Worm (Caenorhabditis elegans): ENCODE measurements around the gene T25B2.3.

Gene T25B2.3

ce11 chrX:6169252-6169651 lies 6.7 kb upstream of the T25B2.3 start, which contains the start of gene T25B2.2 (continued):
- TF ChIP-seq T26A8.4 (GFP tag; IDR thresholded peaks at IDR 0.05) = no peak
- TF ChIP-seq daf-19 (GFP tag; conservative IDR thresholded peaks at IDR 0.05) = no peak
- no peak for TF ChIP-seq snpc-1.2 (GFP tag; IDR thresholded peaks at IDR 0.05)
- TF ChIP-seq php-3 (GFP tag; IDR thresholded peaks at IDR 0.05) = peak; percentile 93
- no peak for TF ChIP-seq ZK337.2 (GFP tag; IDR thresholded peaks at IDR 0.05)
- no peak for TF ChIP-seq ceh-44 (GFP tag; IDR thresholded peaks at IDR 0.05)
- TF ChIP-seq vab-7 (GFP tag; IDR thresholded peaks at IDR 0.05) = no peak
- no peak for TF ChIP-seq tag-97 (GFP tag; IDR thresholded peaks at IDR 0.05)
- no peak for TF ChIP-seq F26F4.8 (GFP tag; conservative IDR thresholded peaks at IDR 0.05)
- no peak for TF ChIP-seq lin-39 (tag; optimal IDR thresholded peaks at IDR 0.05)
- no peak for TF ChIP-seq mxl-3 (GFP tag; optimal IDR thresholded peaks at IDR 0.05)

DNA sequence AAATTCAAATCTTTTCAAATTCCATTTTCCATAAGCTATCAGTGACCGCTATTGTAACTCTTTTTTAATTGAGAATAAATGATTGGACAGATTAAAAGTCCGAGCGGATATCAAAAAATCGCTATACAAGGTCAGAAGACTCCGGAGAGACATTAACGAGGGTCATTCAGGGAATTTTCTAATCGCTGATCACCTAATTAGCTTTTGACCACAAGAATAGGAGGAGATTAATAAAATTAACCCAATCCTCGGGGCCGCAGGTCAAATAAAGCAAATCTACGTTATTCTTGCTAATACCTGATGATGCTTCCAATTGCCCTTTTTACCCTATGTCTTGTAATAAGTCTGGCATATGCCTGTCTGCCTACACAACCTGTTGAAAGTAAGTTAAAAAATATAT lies 2.3 kb upstream of the T25B2.3 start, which contains the start of gene T25B2.1:
Gene T25B2.1, plus strand, starts transcription at position 301 of the 400 bp plus-strand sequence.
- TF ChIP-seq nhr-6 (tag; optimal IDR thresholded peaks at IDR 0.05) (no peak), zfp-2 (tag; optimal IDR thresholded peaks at IDR 0.05) (no peak), lir-3 (tag; optimal IDR thresholded peaks at IDR 0.05) (no peak), hmg-1.1 (GFP tag; IDR thresholded peaks at IDR 0.05) (no peak), aly-2 (tag; optimal IDR thresholded peaks at IDR 0.05) (no peak)

- TF ChIP-seq dpl-1 (GFP tag; optimal IDR thresholded peaks at IDR 0.05) (no peak), madf-9 (GFP tag; conservative IDR thresholded peaks at IDR 0.05) (no peak), tag-97 (GFP tag; IDR thresholded peaks at IDR 0.05) (no peak), php-3 (GFP tag; IDR thresholded peaks at IDR 0.05) (no peak), nhr-111 (GFP tag; optimal IDR thresholded peaks at IDR 0.05) (no peak), F10B5.3 (tag; optimal IDR thresholded peaks at IDR 0.05) (no peak)
Measured at ce11 chrX:6177944-6178566, 2.1 kb downstream of the T25B2.3 start, which contains the start of the genes T25B2.4 and T13C5.3. TSS of gene T25B2.4 (plus strand) at chrX:6178244. TSS of gene T13C5.3 (plus strand) at chrX:6178516.

- TF ChIP-seq mdt-29 (GFP tag; IDR thresholded peaks at IDR 0.05) (no peak), unc-62 (GFP tag; optimal IDR thresholded peaks at IDR 0.05 in 1 of 2) (peak in 1 of 2 experiments; percentile 3), unc-62 (tag; optimal IDR thresholded peaks at IDR 0.05) (no peak)
Measured at ce11 chrX:6178989-6179388, 3.1 kb downstream of the T25B2.3 start.

DNA sequence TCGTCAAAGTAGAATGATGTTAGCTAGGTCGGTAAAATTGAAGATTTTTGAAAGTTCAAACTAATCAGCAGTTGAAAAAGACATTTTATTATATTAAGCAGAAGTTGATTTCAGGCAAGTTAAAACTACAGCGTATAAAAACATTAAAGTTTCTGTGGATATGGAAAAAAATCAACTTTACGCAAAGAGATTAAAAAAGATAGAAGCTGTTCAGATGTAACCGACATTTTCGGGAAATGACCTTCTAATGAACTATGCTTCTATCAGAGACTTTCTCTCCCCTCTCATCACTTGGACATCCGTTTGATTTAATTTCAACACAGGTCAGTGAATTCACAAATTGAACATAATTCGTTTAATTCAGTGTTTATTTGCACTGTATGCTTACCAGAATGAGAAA lies 4.4 kb downstream of the T25B2.3 start, which contains the start of gene T13C5.7:
Gene T13C5.7, plus strand, starts transcription at position 301 of the 400 bp plus-strand sequence.
- TF ChIP-seq ctbp-1 (GFP tag; IDR thresholded peaks at IDR 0.05) (no peak), fos-1 (tag; optimal IDR thresholded peaks at IDR 0.05) (no peak), lin-39 (tag; optimal IDR thresholded peaks at IDR 0.05) (no peak), ama-1 (optimal IDR thresholded peaks at IDR 0.05) (no peak), Y75B8A.6 (GFP tag; IDR thresholded peaks at IDR 0.05) (no peak), zip-2 (tag; optimal IDR thresholded peaks at IDR 0.05) (no peak), lim-7 (GFP tag; IDR thresholded peaks at IDR 0.05) (no peak)

DNA sequence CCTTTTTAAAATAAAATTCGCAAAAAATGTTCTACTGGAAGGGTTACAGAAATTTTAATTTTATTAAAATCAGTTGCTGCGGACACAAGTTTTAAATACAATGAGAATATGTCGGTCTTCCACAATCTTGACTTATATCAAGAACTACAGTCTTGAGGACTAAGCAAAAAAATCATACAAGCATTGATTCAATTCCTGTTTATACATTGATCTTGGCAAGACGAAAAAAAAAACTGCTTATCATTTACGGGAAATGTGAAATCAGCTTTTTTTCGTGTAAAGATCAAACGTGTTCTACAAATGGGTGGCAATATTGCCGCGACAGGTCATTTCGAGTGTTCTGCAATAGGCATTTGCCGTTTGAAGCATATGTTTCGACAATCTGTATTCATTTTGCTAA lies 8.8 kb downstream of the T25B2.3 start, which contains the start of gene T13C5.2:
Gene T13C5.2, plus strand, starts transcription at position 301 of the 400 bp plus-strand sequence.
- TF ChIP-seq mdl-1 (tag; optimal IDR thresholded peaks at IDR 0.05) (no peak), mdt-29 (GFP tag; IDR thresholded peaks at IDR 0.05) (no peak), zag-1 (tag; optimal IDR thresholded peaks at IDR 0.05) (no peak), nhr-11 (tag; optimal IDR thresholded peaks at IDR 0.05) (no peak), set-16 (GFP tag; IDR thresholded peaks at IDR 0.05) (no peak), cey-2 (tag; optimal IDR thresholded peaks at IDR 0.05; ENCODE audit: borderline replicate concordance, insufficient read depth) (no peak), jun-1 (tag; optimal IDR thresholded peaks at IDR 0.05) (no peak), skn-1 (tag; optimal IDR thresholded peaks at IDR 0.05) (no peak), zfp-2 (tag; optimal IDR thresholded peaks at IDR 0.05) (no peak), php-3 (GFP tag; IDR thresholded peaks at IDR 0.05) (no peak), Y5F2A.4 (GFP tag; optimal IDR thresholded peaks at IDR 0.05) (no peak), F44E2.7 (GFP tag; IDR thresholded peaks at IDR 0.05) (no peak)

All from whole organism, L4 larva.